Fruit fly (Drosophila melanogaster): ENCODE data around the gene CG33257.

- no peak for TF ChIP-seq kay (GFP tag; ENCODE audit: borderline replicate concordance)
- TF ChIP-seq tj (GFP tag; optimal IDR thresholded peaks at IDR 0.05): no peak
- no peak for TF ChIP-seq CG7101 (tag; optimal IDR thresholded peaks at IDR 0.05)
- TF ChIP-seq Hr96 (GFP tag; optimal IDR thresholded peaks at IDR 0.05): no peak
- no peak for TF ChIP-seq toe (GFP tag; optimal IDR thresholded peaks at IDR 0.05)
- TF ChIP-seq CG12768 (GFP tag; optimal IDR thresholded peaks at IDR 0.05): no peak
- no peak for TF ChIP-seq Crg-1 (GFP tag; optimal IDR thresholded peaks at IDR 0.05)
- no peak for TF ChIP-seq bab1 (GFP tag; optimal IDR thresholded peaks at IDR 0.05)
Measured at dm6 chr3L:16317724-16318123, 28.4 kb upstream of the CG33257 start, which contains the start of gene Nplp3.
